Worm (Caenorhabditis elegans): ENCODE measurements around the gene Y43F8C.15.

The Y43F8C.15 gene

DNA sequence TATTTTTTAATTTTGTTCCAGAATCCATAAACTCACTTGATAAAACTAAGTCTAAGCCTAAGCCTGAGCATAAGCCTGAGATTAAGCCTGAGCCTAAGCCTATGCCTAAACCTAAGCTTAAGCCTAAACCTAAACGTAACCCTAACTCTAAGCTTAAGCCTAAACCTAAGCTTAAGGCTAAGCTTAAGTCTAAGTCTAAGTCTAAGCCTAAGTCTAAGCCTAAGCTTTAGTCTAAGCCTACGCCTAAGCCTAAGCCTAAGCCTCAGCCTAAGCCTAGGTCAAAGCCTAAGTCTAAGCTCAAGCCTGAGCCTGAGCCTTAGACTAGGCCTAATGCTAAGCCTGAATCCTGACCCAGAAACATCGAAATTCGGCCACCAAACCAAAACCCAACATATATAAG is 45.8 kb downstream of the Y43F8C.15 start:
- TF ChIP-seq elt-1 (tag; optimal IDR thresholded peaks at IDR 0.05) (no peak), elt-3 (tag; optimal IDR thresholded peaks at IDR 0.05) (no peak), mbf-1 (tag; optimal IDR thresholded peaks at IDR 0.05) (no peak)

All from whole organism, L2 larva.